Worm (Caenorhabditis elegans) whole organism, L1 larva: ENCODE measurements around the gene F54D5.24.

Source experiments
- ama-1 ChIP-seq: fragments of 150-350 bp; optimal IDR thresholded peaks from 2 replicates; lab custom pipeline; 2014
- efl-3 ChIP-seq: fragments of 200-800 bp; sonication (Bioruptor generic); optimal IDR thresholded peaks from 2 replicates; lab custom pipeline; 2018; ENCODE audit warnings: mild to moderate bottlenecking, missing genetic modification characterization, missing compliant biosample characterization
- lin-13 ChIP-seq: fragments of 150-350 bp; optimal IDR thresholded peaks from 2 replicates; lab custom pipeline; 2014; ENCODE audit warnings: missing biosample characterization, missing genetic modification reagents, missing genetic modification characterization
- mep-1 ChIP-seq: fragments of 150-350 bp; optimal IDR thresholded peaks from 2 replicates; lab custom pipeline; 2014; ENCODE audit warnings: missing biosample characterization, missing genetic modification characterization
- unc-130 ChIP-seq: fragments of 150-350 bp; optimal IDR thresholded peaks from 2 replicates; lab custom pipeline; 2017; ENCODE audit warnings: missing biosample characterization, missing genetic modification characterization, inconsistent platforms

- TF ChIP-seq ama-1 (lab: Kevin White, UChicago) (no peak), mep-1 (tag; lab: Kevin White, UChicago) (no peak), efl-3 (no peak), lin-13 (GFP tag; lab: Kevin White, UChicago) (no peak), unc-130 (tag; lab: Kevin White, UChicago) (no peak)
Observed at ce11 chrII:11599751-11600150, 44.0 kb downstream of the F54D5.24 start, which contains the start of gene npp-5.
